Fruit fly (Drosophila melanogaster) whole organism, embryonic: ENCODE measurements around the gene lva.

Experiments used
- Ada2b ChIP-seq: fragments of 200-800 bp; sonication (Bioruptor generic); IDR thresholded peaks from 2 replicates; pipeline ENCODE4 v1.3.6; 2022; ENCODE audit warnings: missing biosample characterization, missing genetic modification characterization
- Antp ChIP-seq: fragments of 200-800 bp; sonication (Bioruptor generic); optimal IDR thresholded peaks from 3 replicates; lab custom pipeline; 2016; ENCODE audit warnings: missing biosample characterization, missing genetic modification characterization
- Asciz ChIP-seq: fragments of 200-800 bp; sonication (Bioruptor generic); optimal IDR thresholded peaks from 2 replicates; lab custom pipeline; 2017; ENCODE audit warnings: missing biosample characterization, mild to moderate bottlenecking, missing genetic modification characterization, missing genetic modification reagents
- CG10959 ChIP-seq: fragments of 200-800 bp; sonication (Bioruptor generic); IDR thresholded peaks from 2 replicates; pipeline ENCODE4 v1.3.6; 2022; ENCODE audit warnings: missing biosample characterization, missing genetic modification characterization
- CG11560 ChIP-seq: fragments of 200-800 bp; sonication (Bioruptor generic); IDR thresholded peaks from 3 replicates; pipeline ENCODE4 v1.3.6; 2022; ENCODE audit warnings: missing biosample characterization, missing genetic modification characterization
- CG12071 ChIP-seq: fragments of 200-800 bp; sonication (Bioruptor generic); optimal IDR thresholded peaks from 3 replicates; lab custom pipeline; 2018; ENCODE audit warnings: missing biosample characterization, mild to moderate bottlenecking, missing genetic modification characterization
- CG12104 ChIP-seq: fragments of 200-800 bp; sonication (Bioruptor generic); optimal IDR thresholded peaks from 3 replicates; lab custom pipeline; 2016; ENCODE audit warnings: missing biosample characterization, missing genetic modification characterization
- CG14050 ChIP-seq: fragments of 200-800 bp; sonication (Bioruptor generic); IDR thresholded peaks from 3 replicates; pipeline ENCODE4 v1.3.6; 2022; ENCODE audit warnings: missing biosample characterization, missing genetic modification characterization
- CG15696 ChIP-seq: fragments of 200-800 bp; sonication (Bioruptor generic); optimal IDR thresholded peaks from 2 replicates; lab custom pipeline; 2019; ENCODE audit warnings: missing biosample characterization, mild to moderate bottlenecking, missing genetic modification characterization, moderate library complexity
- CG2120 ChIP-seq: fragments of 200-800 bp; sonication (Bioruptor generic); optimal IDR thresholded peaks from 3 replicates; lab custom pipeline; 2016; ENCODE audit warnings: missing biosample characterization, missing genetic modification characterization
- CG3407 ChIP-seq: fragments of 200-800 bp; sonication (Bioruptor generic); optimal IDR thresholded peaks from 2 replicates; lab custom pipeline; 2018; ENCODE audit warnings: missing biosample characterization, mild to moderate bottlenecking, missing genetic modification characterization
- CG4328 ChIP-seq: fragments of 200-800 bp; sonication (Bioruptor generic); optimal IDR thresholded peaks from 3 replicates; lab custom pipeline; 2017; ENCODE audit warnings: missing biosample characterization, missing genetic modification reagents, missing genetic modification characterization
- CG4730 ChIP-seq: fragments of 200-800 bp; sonication (Bioruptor generic); IDR thresholded peaks from 2 replicates; pipeline ENCODE4 v1.3.6; 2022; ENCODE audit warnings: missing biosample characterization, missing genetic modification characterization
- CG6813 ChIP-seq: fragments of 200-800 bp; sonication (Bioruptor generic); optimal IDR thresholded peaks from 2 replicates; lab custom pipeline; 2017; ENCODE audit warnings: missing biosample characterization, missing genetic modification characterization, mild to moderate bottlenecking, moderate library complexity, missing genetic modification reagents
- CG8765 ChIP-seq: fragments of 200-800 bp; sonication (Bioruptor generic); IDR thresholded peaks from 2 replicates; pipeline ENCODE4 v1.3.6; 2022; ENCODE audit warnings: missing biosample characterization, missing genetic modification characterization
- CG8944 ChIP-seq: fragments of 200-800 bp; sonication (Bioruptor generic); optimal IDR thresholded peaks from 3 replicates; lab custom pipeline; 2016; ENCODE audit warnings: missing biosample characterization, missing genetic modification characterization
- CG9609 ChIP-seq: fragments of 200-800 bp; sonication (Bioruptor generic); optimal IDR thresholded peaks from 3 replicates; lab custom pipeline; 2016; ENCODE audit warnings: missing biosample characterization, missing genetic modification characterization
- CG9817 ChIP-seq: fragments of 200-800 bp; sonication (Bioruptor generic); optimal IDR thresholded peaks from 2 replicates; lab custom pipeline; 2018; ENCODE audit warnings: missing biosample characterization, mild to moderate bottlenecking, missing genetic modification characterization, moderate library complexity
- CG9932 ChIP-seq: fragments of 200-800 bp; sonication (Bioruptor generic); IDR thresholded peaks from 2 replicates; pipeline ENCODE4 v1.3.6; 2022; ENCODE audit warnings: missing biosample characterization, missing genetic modification characterization
- Drgx ChIP-seq: fragments of 200-800 bp; sonication (Bioruptor generic); IDR thresholded peaks from 2 replicates; pipeline ENCODE4 v1.3.6; 2022; ENCODE audit warnings: missing biosample characterization, missing genetic modification characterization
- GATAe ChIP-seq: fragments of 200-800 bp; sonication (Bioruptor generic); conservative IDR thresholded peaks from 2 replicates; pipeline ENCODE4 v1.3.6; 2022; ENCODE audit warnings: missing biosample characterization, missing genetic modification characterization
- HmgD ChIP-seq: fragments of 200-800 bp; sonication (Bioruptor generic); optimal IDR thresholded peaks from 3 replicates; lab custom pipeline; 2016; ENCODE audit warnings: missing biosample characterization, missing genetic modification characterization
- Mrtf ChIP-seq: fragments of 200-800 bp; sonication (Bioruptor generic); IDR thresholded peaks from 3 replicates; pipeline ENCODE4 v1.3.6; 2022; ENCODE audit warnings: missing biosample characterization, missing genetic modification characterization
- NC2α ChIP-seq: fragments of 200-800 bp; sonication (Bioruptor generic); optimal IDR thresholded peaks from 2 replicates; lab custom pipeline; 2016; ENCODE audit warnings: missing biosample characterization, missing genetic modification characterization
- Pdp1 ChIP-seq, 2 experiments: fragments of 200-800 bp; sonication (Bioruptor generic); optimal IDR thresholded peaks; 3 replicates each; lab custom pipeline; 2016; ENCODE audit warnings: missing biosample characterization in 2 of 2, missing genetic modification characterization in 2 of 2, mild to moderate bottlenecking in 1 of 2, moderate library complexity in 1 of 2
- Ptx1 ChIP-seq: fragments of 200-800 bp; sonication (Bioruptor generic); IDR thresholded peaks from 2 replicates; pipeline ENCODE4 v1.3.6; 2022; ENCODE audit warnings: missing biosample characterization, missing genetic modification characterization
- Rx ChIP-seq: fragments of 200-800 bp; sonication (Bioruptor generic); IDR thresholded peaks from 2 replicates; pipeline ENCODE4 v1.3.6; 2022; ENCODE audit warnings: missing biosample characterization, missing genetic modification characterization
- Side ChIP-seq: fragments of 200-800 bp; sonication (Bioruptor generic); optimal IDR thresholded peaks from 2 replicates; lab custom pipeline; 2016; ENCODE audit warnings: missing biosample characterization, missing genetic modification characterization
- Sox102F ChIP-seq: fragments of 200-800 bp; sonication (Bioruptor generic); optimal IDR thresholded peaks from 2 replicates; lab custom pipeline; 2018; ENCODE audit warnings: missing biosample characterization, mild to moderate bottlenecking, missing genetic modification characterization, moderate library complexity
- Ssrp ChIP-seq: fragments of 200-800 bp; sonication (Bioruptor generic); optimal IDR thresholded peaks from 2 replicates; lab custom pipeline; 2018; ENCODE audit warnings: missing biosample characterization, mild to moderate bottlenecking, missing genetic modification characterization, moderate library complexity
- az2 ChIP-seq: fragments of 200-800 bp; sonication (Bioruptor generic); optimal IDR thresholded peaks from 3 replicates; lab custom pipeline; 2016; ENCODE audit warnings: missing biosample characterization, missing genetic modification characterization
- cato ChIP-seq: fragments of 200-800 bp; sonication (Bioruptor generic); optimal IDR thresholded peaks from 2 replicates; lab custom pipeline; 2016; ENCODE audit warnings: missing biosample characterization, missing genetic modification characterization, borderline replicate concordance
- corto ChIP-seq: fragments of 200-800 bp; sonication (Bioruptor generic); optimal IDR thresholded peaks from 2 replicates; lab custom pipeline; 2016; ENCODE audit warnings: missing biosample characterization, mild to moderate bottlenecking, missing genetic modification characterization, moderate library complexity
- dati ChIP-seq: fragments of 200-800 bp; sonication (Bioruptor generic); IDR thresholded peaks from 2 replicates; pipeline ENCODE4 v1.3.6; 2022; ENCODE audit warnings: missing biosample characterization, missing genetic modification characterization
- dmrt11E ChIP-seq: fragments of 200-800 bp; sonication (Bioruptor generic); optimal IDR thresholded peaks from 3 replicates; lab custom pipeline; 2018; ENCODE audit warnings: missing biosample characterization, mild to moderate bottlenecking, missing genetic modification characterization, moderate library complexity
- dpn ChIP-seq, 2 experiments: fragments of 200-800 bp; sonication (Bioruptor generic); optimal IDR thresholded peaks; 3 replicates each; lab custom pipeline; 2016; ENCODE audit warnings: missing biosample characterization in 2 of 2, missing genetic modification characterization in 2 of 2
- ewg ChIP-seq: fragments of 200-800 bp; sonication (Bioruptor generic); optimal IDR thresholded peaks from 3 replicates; lab custom pipeline; 2017; ENCODE audit warnings: mild to moderate bottlenecking, missing biosample characterization, missing genetic modification reagents, missing genetic modification characterization
- eyg ChIP-seq: fragments of 200-800 bp; sonication (Bioruptor generic); optimal IDR thresholded peaks from 3 replicates; lab custom pipeline; 2016; ENCODE audit warnings: missing biosample characterization, missing genetic modification characterization
- fu2 ChIP-seq: fragments of 200-800 bp; sonication (Bioruptor generic); optimal IDR thresholded peaks from 2 replicates; lab custom pipeline; 2016; ENCODE audit warnings: missing biosample characterization, missing genetic modification characterization
- gem ChIP-seq: fragments of 200-800 bp; sonication (Bioruptor generic); optimal IDR thresholded peaks from 2 replicates; lab custom pipeline; 2019; ENCODE audit warnings: missing biosample characterization, mild to moderate bottlenecking, missing genetic modification characterization, moderate library complexity
- ind ChIP-seq: fragments of 200-800 bp; sonication (Bioruptor generic); optimal IDR thresholded peaks from 3 replicates; lab custom pipeline; 2016; ENCODE audit warnings: missing biosample characterization, missing genetic modification characterization
- klu ChIP-seq: fragments of 200-800 bp; sonication (Bioruptor generic); IDR thresholded peaks from 2 replicates; pipeline ENCODE4 v1.3.6; 2022; ENCODE audit warnings: missing biosample characterization, missing genetic modification characterization
- mam ChIP-seq: fragments of 200-800 bp; sonication (Bioruptor generic); optimal IDR thresholded peaks from 3 replicates; lab custom pipeline; 2016; ENCODE audit warnings: missing biosample characterization, missing genetic modification characterization
- pita ChIP-seq: fragments of 200-800 bp; sonication (Bioruptor generic); optimal IDR thresholded peaks from 2 replicates; lab custom pipeline; 2017; ENCODE audit warnings: missing biosample characterization, mild to moderate bottlenecking, missing genetic modification characterization
- pnt ChIP-seq: fragments of 200-800 bp; sonication (Bioruptor generic); optimal IDR thresholded peaks from 3 replicates; lab custom pipeline; 2016; ENCODE audit warnings: missing biosample characterization, missing genetic modification characterization
- prd ChIP-seq, 3 experiments: fragments of >200 bp in 2 of 3; fragments of 200-800 bp in 1 of 3; sonication (Bioruptor generic) in 1 of 3; optimal IDR thresholded peaks in 2 of 3; IDR thresholded peaks in 1 of 3; 2 replicates in 2 of 3; 3 replicates in 1 of 3; pipeline versions ENCODE4 v1.3.6 to Lab custom; 2017 to 2022; ENCODE audit warnings: missing biosample characterization in 1 of 3, missing genetic modification characterization in 1 of 3
- ranshi ChIP-seq: fragments of 200-800 bp; sonication (Bioruptor generic); IDR thresholded peaks from 2 replicates; pipeline ENCODE4 v1.3.6; 2022; ENCODE audit warnings: missing biosample characterization, missing genetic modification characterization
- sim ChIP-seq: fragments of 200-800 bp; sonication (Bioruptor generic); IDR thresholded peaks from 2 replicates; pipeline ENCODE4 v1.3.6; 2022; ENCODE audit warnings: missing biosample characterization, missing genetic modification characterization
- tgo ChIP-seq: fragments of 200-800 bp; sonication (Bioruptor generic); IDR thresholded peaks from 3 replicates; pipeline ENCODE4 v1.3.6; 2022; ENCODE audit warnings: missing biosample characterization, missing genetic modification characterization
- trh ChIP-seq: fragments of 200-800 bp; sonication (Bioruptor generic); optimal IDR thresholded peaks from 2 replicates; lab custom pipeline; 2016; ENCODE audit warnings: missing biosample characterization, missing genetic modification characterization
- z ChIP-seq: fragments of 200-800 bp; sonication (Bioruptor generic); IDR thresholded peaks from 3 replicates; pipeline ENCODE4 v1.3.6; 2022; ENCODE audit warnings: missing biosample characterization, missing genetic modification characterization

Gene lva

DNA sequence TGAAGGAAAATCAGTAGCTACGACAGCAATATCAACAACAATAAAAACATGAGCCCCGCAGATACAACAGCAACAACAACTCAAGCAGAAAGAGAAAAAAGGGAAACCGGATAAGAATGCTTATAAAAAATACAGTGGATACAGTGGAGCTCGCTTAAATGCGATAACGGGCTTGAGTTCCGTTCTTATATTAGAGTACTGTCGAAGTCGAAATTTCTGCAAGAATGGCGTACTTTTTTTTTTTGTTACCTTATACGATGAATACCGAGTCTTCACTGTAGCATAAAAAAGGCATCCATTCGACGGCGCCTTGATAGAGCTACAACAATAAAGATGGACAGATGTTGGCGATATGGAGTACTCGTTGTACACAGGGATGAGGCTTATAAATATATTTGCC, 45.1 kb upstream of the lva start (continued):
- TF ChIP-seq CG12104 (GFP tag; lab: Kevin White, UChicago) (no peak), CG10959 (GFP tag; lab: Robert Waterston, UW) (peak; percentile 49), Ptx1 (GFP tag; lab: Robert Waterston, UW) (peak; percentile 61), NC2α (no peak), Drgx (0 out of 2 replicates have a peak, but pooled peaks have one; percentile 33), dati (0 out of 2 replicates have a peak, but pooled peaks have one; percentile 28), Rx (GFP tag; lab: Robert Waterston, UW) (peak; percentile 43), eyg (GFP tag; lab: Kevin White, UChicago) (no peak), Pdp1 (GFP tag; optimal IDR thresholded peaks at IDR 0.05; lab: Kevin White, UChicago) (peak; percentile 40 to 50), prd (optimal IDR thresholded peaks at IDR 0.05; lab: Kevin White, UChicago) (no peak), prd (GFP tag; IDR thresholded peaks at IDR 0.05; lab: Robert Waterston, UW) (peak; percentile 73), CG8765 (peak; percentile 36; the same call in 1 of the 2 replicates), pnt (GFP tag; lab: Kevin White, UChicago) (peak; percentile 53), CG14050 (no peak), Asciz (GFP tag; lab: Kevin White, UChicago) (no peak), gem (tag; lab: Kevin White, UChicago) (peak; percentile 53), CG9817 (tag; lab: Kevin White, UChicago) (peak; percentile 27), Side (GFP tag; lab: Kevin White, UChicago) (peak; percentile 11), CG15696 (tag; lab: Kevin White, UChicago) (peak; percentile 16), cato (no peak), sim (no peak), CG6813 (peak; percentile 15), HmgD (peak; percentile 14), klu (GFP tag; lab: Robert Waterston, UW) (peak; percentile 34; the same call in 1 of the 2 replicates), CG9609 (GFP tag; lab: Kevin White, UChicago) (peak; percentile 25), CG8944 (GFP tag; lab: Kevin White, UChicago) (peak; percentile 17), CG11560 (tag; lab: Robert Waterston, UW) (0 out of 3 replicates have a peak, but pooled peaks have one; percentile 33), CG12071 (GFP tag; lab: Kevin White, UChicago) (peak; percentile 19), ranshi (GFP tag; lab: Robert Waterston, UW) (peak; percentile 54; the same call in 1 of the 2 replicates), ewg (GFP tag; lab: Kevin White, UChicago) (no peak), Sox102F (GFP tag; lab: Kevin White, UChicago) (peak; percentile 42), z (no peak), dmrt11E (tag; lab: Kevin White, UChicago) (peak; percentile 31), Mrtf (GFP tag; lab: Robert Waterston, UW) (peak; percentile 43; the same call in 1 of the 3 replicates), az2 (GFP tag; lab: Kevin White, UChicago) (peak; percentile 43), pita (GFP tag; lab: Kevin White, UChicago) (no peak), ind (GFP tag; lab: Kevin White, UChicago) (peak; percentile 51), Antp (GFP tag; lab: Kevin White, UChicago) (peak; percentile 49), corto (no peak), trh (GFP tag; lab: Kevin White, UChicago) (no peak), mam (GFP tag; lab: Kevin White, UChicago) (peak; percentile 62), Ada2b (GFP tag; lab: Robert Waterston, UW) (peak; percentile 47), Ssrp (tag; lab: Kevin White, UChicago) (no peak), fu2 (GFP tag; lab: Kevin White, UChicago) (no peak), GATAe (no peak), CG4328 (no peak), CG9932 (GFP tag; lab: Robert Waterston, UW) (peak; percentile 37; the same call in 1 of the 2 replicates), CG2120 (GFP tag; lab: Kevin White, UChicago) (peak; percentile 52), CG4730 (GFP tag; lab: Robert Waterston, UW) (peak; percentile 11; the same call in 1 of the 2 replicates), CG3407 (no peak), dpn (GFP tag; optimal IDR thresholded peaks at IDR 0.05; lab: Kevin White, UChicago) (peak; percentile 21 to 50), tgo (peak; percentile 47; the same call in 1 of the 3 replicates)
